Worm (Caenorhabditis elegans): ENCODE results near the gene ets-5.

DNA sequence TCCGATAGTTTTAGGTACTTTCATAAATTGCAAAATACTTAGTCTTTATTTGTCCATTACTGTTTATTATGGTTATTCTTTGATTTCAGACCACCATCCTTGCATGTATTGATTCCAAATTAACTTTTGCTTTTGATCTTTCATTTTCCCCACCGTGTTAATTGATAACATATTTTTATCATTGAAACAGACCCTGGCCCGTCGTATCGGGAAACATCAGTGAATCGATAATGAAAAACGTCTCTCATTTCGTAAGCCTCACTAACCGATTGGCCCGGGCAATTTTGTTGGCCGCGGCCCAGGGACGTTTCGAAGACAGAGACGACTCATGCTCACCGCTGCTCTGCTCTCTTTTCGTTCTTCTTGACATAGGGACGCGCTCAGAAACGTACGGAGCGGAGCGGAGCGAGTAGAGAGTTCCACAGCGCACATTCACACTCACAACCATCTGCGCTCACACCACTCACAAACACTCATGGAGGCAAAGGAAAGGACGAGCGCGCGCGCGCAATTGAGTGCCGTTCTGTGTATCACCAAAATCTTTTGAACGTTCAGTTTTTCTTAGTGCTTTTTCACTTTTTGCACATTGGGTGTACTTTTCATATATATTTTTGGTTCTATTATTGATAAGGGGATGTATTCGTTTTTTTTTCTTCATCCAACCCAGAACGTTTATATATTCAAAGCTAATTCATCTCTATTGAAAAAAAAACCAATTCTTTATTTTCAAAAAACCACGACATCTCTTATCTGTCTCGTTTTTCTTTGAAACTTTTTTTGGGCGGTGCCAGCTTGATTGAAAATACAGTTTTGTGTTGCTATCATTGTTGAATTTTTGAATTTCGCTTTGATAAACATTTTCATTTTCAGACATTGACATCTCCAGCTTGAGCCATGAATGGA lies 20.3 kb downstream of the ets-5 start, which contains the start of gene C24H10.2:
- no peak for TF ChIP-seq ztf-29 (GFP tag; IDR thresholded peaks at IDR 0.05)
- peak; percentile 7 for TF ChIP-seq cog-1 (tag; optimal IDR thresholded peaks at IDR 0.05)
- TF ChIP-seq med-1 (GFP tag; optimal IDR thresholded peaks at IDR 0.05; ENCODE audit: insufficient read depth) = no peak
- 0 out of 2 replicates have a peak, but pooled peaks have one; percentile 56 for TF ChIP-seq tab-1 (GFP tag; IDR thresholded peaks at IDR 0.05)
- no peak for TF ChIP-seq klf-2 (GFP tag; conservative IDR thresholded peaks at IDR 0.05)
- 0 out of 2 replicates have a peak, but pooled peaks have one; percentile 9 for TF ChIP-seq ztf-23 (GFP tag; IDR thresholded peaks at IDR 0.05)

Measured in whole organism, midembryonic.